Fruit fly (Drosophila melanogaster) whole organism, embryonic: ENCODE data around the gene P58IPK.

Experiments used
- Aef1 ChIP-seq: fragments of 200-800 bp; sonication (Bioruptor generic); IDR thresholded peaks from 3 replicates; pipeline ENCODE4 v1.3.6; 2022; ENCODE audit warnings: missing biosample characterization, missing genetic modification characterization
- B-H1 ChIP-seq: fragments of 200-800 bp; sonication (Bioruptor generic); IDR thresholded peaks from 3 replicates; pipeline ENCODE4 v1.3.6; 2022; ENCODE audit warnings: missing biosample characterization, missing genetic modification characterization
- BtbVII ChIP-seq: fragments of 200-800 bp; sonication (Bioruptor generic); optimal IDR thresholded peaks from 3 replicates; lab custom pipeline; 2017; ENCODE audit warnings: missing biosample characterization, mild to moderate bottlenecking, missing genetic modification characterization
- CG11085 ChIP-seq: fragments of 200-800 bp; sonication (Bioruptor generic); IDR thresholded peaks from 2 replicates; pipeline ENCODE4 v1.3.6; 2022; ENCODE audit warnings: missing biosample characterization, missing genetic modification characterization
- CG12219 ChIP-seq: fragments of 200-800 bp; sonication (Bioruptor generic); optimal IDR thresholded peaks from 3 replicates; lab custom pipeline; 2018; ENCODE audit warnings: missing biosample characterization, mild to moderate bottlenecking, missing genetic modification characterization
- CG13287 ChIP-seq: fragments of 200-800 bp; sonication (Bioruptor generic); IDR thresholded peaks from 2 replicates; pipeline ENCODE4 v1.3.6; 2022; ENCODE audit warnings: missing biosample characterization, missing genetic modification characterization; ENCODE audit not compliant: partially characterized antibody
- CG14710 ChIP-seq: fragments of 200-800 bp; sonication (Bioruptor generic); optimal IDR thresholded peaks from 3 replicates; lab custom pipeline; 2019; ENCODE audit warnings: missing biosample characterization, mild to moderate bottlenecking, missing genetic modification characterization, moderate library complexity
- CG17186 ChIP-seq: fragments of 200-800 bp; sonication (Bioruptor generic); optimal IDR thresholded peaks from 3 replicates; lab custom pipeline; 2017; ENCODE audit warnings: missing biosample characterization, missing genetic modification reagents, missing genetic modification characterization
- CG17612 ChIP-seq: fragments of 200-800 bp; sonication (Bioruptor generic); IDR thresholded peaks from 2 replicates; pipeline ENCODE4 v1.3.6; 2022; ENCODE audit warnings: missing biosample characterization, missing genetic modification characterization
- CG18764 ChIP-seq: fragments of 200-800 bp; sonication (Bioruptor generic); optimal IDR thresholded peaks from 3 replicates; lab custom pipeline; 2016; ENCODE audit warnings: missing biosample characterization, missing genetic modification characterization
- CG2199 ChIP-seq: fragments of 200-800 bp; sonication (Bioruptor generic); IDR thresholded peaks from 3 replicates; pipeline ENCODE4 v1.3.6; 2022; ENCODE audit warnings: missing biosample characterization, missing genetic modification characterization
- CG3065 ChIP-seq: fragments of 200-800 bp; sonication (Bioruptor generic); optimal IDR thresholded peaks from 2 replicates; lab custom pipeline; 2016; ENCODE audit warnings: missing biosample characterization, missing genetic modification characterization
- CG34422 ChIP-seq: fragments of 200-800 bp; sonication (Bioruptor generic); IDR thresholded peaks from 3 replicates; pipeline ENCODE4 v1.3.6; 2022; ENCODE audit warnings: missing biosample characterization, missing genetic modification characterization
- CG4282 ChIP-seq: fragments of 200-800 bp; sonication (Bioruptor generic); optimal IDR thresholded peaks from 2 replicates; lab custom pipeline; 2016; ENCODE audit warnings: missing biosample characterization, missing genetic modification characterization
- CG4424 ChIP-seq: fragments of 200-800 bp; sonication (Bioruptor generic); optimal IDR thresholded peaks from 3 replicates; lab custom pipeline; 2016; ENCODE audit warnings: missing biosample characterization, missing genetic modification characterization
- CG4730 ChIP-seq: fragments of 200-800 bp; sonication (Bioruptor generic); IDR thresholded peaks from 2 replicates; pipeline ENCODE4 v1.3.6; 2022; ENCODE audit warnings: missing biosample characterization, missing genetic modification characterization
- CG8089 ChIP-seq: fragments of 200-800 bp; sonication (Bioruptor generic); optimal IDR thresholded peaks from 3 replicates; lab custom pipeline; 2016; ENCODE audit warnings: missing biosample characterization, missing genetic modification characterization
- CrebB ChIP-seq: fragments of 200-800 bp; sonication (Bioruptor generic); optimal IDR thresholded peaks from 3 replicates; lab custom pipeline; 2018; ENCODE audit warnings: missing biosample characterization, mild to moderate bottlenecking, missing genetic modification characterization
- Doc2 ChIP-seq: fragments of 200-800 bp; sonication (Bioruptor generic); IDR thresholded peaks from 2 replicates; pipeline ENCODE4 v1.3.6; 2022; ENCODE audit warnings: missing biosample characterization, missing genetic modification characterization
- Dp ChIP-seq: fragments of 200-800 bp; sonication (Bioruptor generic); optimal IDR thresholded peaks from 2 replicates; lab custom pipeline; 2018; ENCODE audit warnings: missing biosample characterization, mild to moderate bottlenecking, missing genetic modification characterization, moderate library complexity
- Hand ChIP-seq: fragments of 200-800 bp; sonication (Bioruptor generic); optimal IDR thresholded peaks from 2 replicates; lab custom pipeline; 2017; ENCODE audit warnings: mild to moderate bottlenecking, missing biosample characterization, missing genetic modification reagents, missing genetic modification characterization
- Jarid2 ChIP-seq: fragments of 200-800 bp; sonication (Bioruptor generic); optimal IDR thresholded peaks from 3 replicates; lab custom pipeline; 2017; ENCODE audit warnings: mild to moderate bottlenecking, missing biosample characterization, missing genetic modification reagents, missing genetic modification characterization
- NfI ChIP-seq: fragments of 200-800 bp; sonication (Bioruptor generic); optimal IDR thresholded peaks from 3 replicates; lab custom pipeline; 2018; ENCODE audit warnings: missing biosample characterization, mild to moderate bottlenecking, missing genetic modification characterization, moderate library complexity
- Sox100B ChIP-seq: fragments of 200-800 bp; sonication (Bioruptor generic); optimal IDR thresholded peaks from 3 replicates; lab custom pipeline; 2018; ENCODE audit warnings: missing biosample characterization, mild to moderate bottlenecking, missing genetic modification characterization
- Taf1 ChIP-seq: fragments of 200-800 bp; sonication (Bioruptor generic); IDR thresholded peaks from 2 replicates; pipeline ENCODE4 v1.3.6; 2022; ENCODE audit warnings: missing biosample characterization, missing genetic modification characterization
- Xbp1 ChIP-seq: fragments of 200-800 bp; sonication (Bioruptor generic); optimal IDR thresholded peaks from 3 replicates; lab custom pipeline; 2016; ENCODE audit warnings: missing biosample characterization, mild to moderate bottlenecking, missing genetic modification characterization
- ab ChIP-seq: fragments of 200-800 bp; sonication (Bioruptor generic); optimal IDR thresholded peaks from 2 replicates; lab custom pipeline; 2016; ENCODE audit warnings: missing biosample characterization, missing genetic modification characterization
- caup ChIP-seq: fragments of 200-800 bp; sonication (Bioruptor generic); optimal IDR thresholded peaks from 3 replicates; lab custom pipeline; 2017; ENCODE audit warnings: missing biosample characterization, mild to moderate bottlenecking, missing genetic modification characterization, moderate library complexity; ENCODE audit not compliant: severe bottlenecking
- crc ChIP-seq: fragments of 200-800 bp; sonication (Bioruptor generic); optimal IDR thresholded peaks from 2 replicates; lab custom pipeline; 2016; ENCODE audit warnings: missing biosample characterization, missing genetic modification characterization
- eve ChIP-seq, 2 experiments: fragments of >200 bp; optimal IDR thresholded peaks; 2 replicates each; lab custom pipeline; 2017; ENCODE audit warnings: missing biosample characterization in 2 of 2, missing genetic modification characterization in 2 of 2
- ewg ChIP-seq: fragments of 200-800 bp; sonication (Bioruptor generic); optimal IDR thresholded peaks from 3 replicates; lab custom pipeline; 2017; ENCODE audit warnings: mild to moderate bottlenecking, missing biosample characterization, missing genetic modification reagents, missing genetic modification characterization
- exex ChIP-seq: fragments of 200-800 bp; sonication (Bioruptor generic); optimal IDR thresholded peaks from 4 replicates; lab custom pipeline; 2018; ENCODE audit warnings: missing biosample characterization, mild to moderate bottlenecking, missing genetic modification characterization, moderate library complexity
- fu2 ChIP-seq: fragments of 200-800 bp; sonication (Bioruptor generic); optimal IDR thresholded peaks from 2 replicates; lab custom pipeline; 2016; ENCODE audit warnings: missing biosample characterization, missing genetic modification characterization
- gsb ChIP-seq: fragments of 200-800 bp; sonication (Bioruptor generic); IDR thresholded peaks from 2 replicates; pipeline ENCODE4 v1.3.6; 2022; ENCODE audit warnings: missing biosample characterization, missing genetic modification characterization
- ind ChIP-seq: fragments of 200-800 bp; sonication (Bioruptor generic); optimal IDR thresholded peaks from 3 replicates; lab custom pipeline; 2016; ENCODE audit warnings: missing biosample characterization, missing genetic modification characterization
- jumu ChIP-seq: fragments of 200-800 bp; sonication (Bioruptor generic); optimal IDR thresholded peaks from 3 replicates; lab custom pipeline; 2016; ENCODE audit warnings: missing biosample characterization, missing genetic modification characterization
- lmd ChIP-seq: fragments of 200-800 bp; sonication (Bioruptor generic); IDR thresholded peaks from 2 replicates; pipeline ENCODE4 v1.3.6; 2022; ENCODE audit warnings: missing biosample characterization, missing genetic modification characterization
- org-1 ChIP-seq: fragments of 200-800 bp; sonication (Bioruptor generic); optimal IDR thresholded peaks from 2 replicates; lab custom pipeline; 2017; ENCODE audit warnings: missing biosample characterization, missing genetic modification characterization
- otp ChIP-seq: fragments of 200-800 bp; sonication (Bioruptor generic); IDR thresholded peaks from 3 replicates; pipeline ENCODE4, ENCODE4 v1.3.6; 2022; ENCODE audit warnings: missing biosample characterization, missing genetic modification characterization
- pfk ChIP-seq: fragments of 200-800 bp; sonication (Bioruptor generic); optimal IDR thresholded peaks from 2 replicates; lab custom pipeline; 2018; ENCODE audit warnings: missing biosample characterization, mild to moderate bottlenecking, missing genetic modification characterization, moderate library complexity
- run ChIP-seq: fragments of 200-800 bp; sonication (Bioruptor generic); optimal IDR thresholded peaks from 3 replicates; lab custom pipeline; 2018; ENCODE audit warnings: missing biosample characterization, mild to moderate bottlenecking, missing genetic modification characterization
- sens-2 ChIP-seq: fragments of 200-800 bp; sonication (Bioruptor generic); IDR thresholded peaks from 2 replicates; pipeline ENCODE4 v1.3.6; 2022; ENCODE audit warnings: missing biosample characterization, missing genetic modification characterization
- sisA ChIP-seq: fragments of 200-800 bp; sonication (Bioruptor generic); IDR thresholded peaks from 2 replicates; pipeline ENCODE4 v1.3.6; 2022; ENCODE audit warnings: missing biosample characterization, missing genetic modification characterization
- sr ChIP-seq: fragments of 200-800 bp; sonication (Bioruptor generic); IDR thresholded peaks from 3 replicates; pipeline ENCODE4 v1.3.6; 2022; ENCODE audit warnings: missing biosample characterization, missing genetic modification characterization
- sug ChIP-seq: fragments of 200-800 bp; optimal IDR thresholded peaks from 2 replicates; lab custom pipeline; 2019; ENCODE audit warnings: missing biosample characterization, mild to moderate bottlenecking, missing genetic modification characterization, moderate library complexity
- tap ChIP-seq: fragments of 200-800 bp; optimal IDR thresholded peaks from 3 replicates; lab custom pipeline; 2019; ENCODE audit warnings: missing biosample characterization, mild to moderate bottlenecking, missing genetic modification characterization, moderate library complexity
- tna ChIP-seq: fragments of 200-800 bp; sonication (Bioruptor generic); IDR thresholded peaks from 2 replicates; pipeline ENCODE4 v1.3.6; 2022; ENCODE audit warnings: missing biosample characterization, missing genetic modification characterization; ENCODE audit not compliant: partially characterized antibody
- twi ChIP-seq: fragments of 200-800 bp; optimal IDR thresholded peaks from 2 replicates; lab custom pipeline; 2019; ENCODE audit warnings: missing biosample characterization, mild to moderate bottlenecking, missing genetic modification characterization, moderate library complexity
- vfl ChIP-seq: fragments of 200-800 bp; sonication (Bioruptor generic); optimal IDR thresholded peaks from 2 replicates; lab custom pipeline; 2016; ENCODE audit warnings: missing biosample characterization, missing genetic modification characterization
- zfh1 ChIP-seq: fragments of 200-800 bp; sonication (Bioruptor generic); IDR thresholded peaks from 3 replicates; pipeline ENCODE4 v1.3.6; 2022; ENCODE audit warnings: missing biosample characterization, missing genetic modification characterization

The P58IPK gene

DNA sequence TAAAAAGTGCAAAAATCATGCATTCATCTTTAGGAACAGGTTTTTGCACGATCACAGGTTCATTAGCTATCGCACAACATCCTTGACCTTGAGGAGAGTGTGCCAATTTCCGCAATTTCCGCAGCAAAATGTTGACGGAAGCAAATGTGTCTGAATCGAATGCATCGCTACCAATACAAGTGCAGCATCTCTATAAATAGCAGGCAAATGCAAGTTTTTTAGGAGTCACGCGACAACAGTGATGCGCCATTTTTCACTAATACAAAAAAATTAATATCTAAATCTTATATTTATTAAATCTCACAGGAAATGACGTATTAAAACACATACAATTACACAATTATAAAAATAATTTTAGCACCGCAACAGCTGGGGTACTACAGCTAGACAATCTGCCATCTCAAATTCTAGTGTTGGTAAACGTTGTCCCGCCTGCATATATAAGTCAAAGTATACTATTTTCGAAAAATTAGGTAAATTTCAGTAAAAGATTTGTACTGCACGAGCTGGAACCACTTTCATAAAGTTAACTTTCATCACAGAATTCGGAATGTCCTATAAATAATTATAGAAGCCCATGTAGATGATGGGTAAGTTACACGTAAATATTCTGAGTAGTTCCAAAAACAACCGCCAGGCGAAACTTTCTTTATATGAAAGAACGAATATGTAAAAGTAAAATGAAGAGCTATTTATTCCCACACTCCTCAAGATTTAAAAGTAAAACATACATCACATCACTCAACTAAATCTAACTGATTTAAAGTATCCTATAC is 12.7 kb upstream of the P58IPK start, which contains the start of gene CG9399 (continued):
- peak; percentile 94 for TF ChIP-seq CrebB (tag; lab: Kevin White, UChicago)
- TF ChIP-seq CG2199 (GFP tag; lab: Robert Waterston, UW), result peak; percentile 96
- TF ChIP-seq CG18764, result peak; percentile 93
- TF ChIP-seq ab (GFP tag; lab: Kevin White, UChicago), result peak; percentile 92
- peak; percentile 96 for TF ChIP-seq CG17612 (GFP tag; lab: Robert Waterston, UW)
- TF ChIP-seq tna (GFP tag; lab: Robert Waterston, UW), result no peak
- peak; percentile 85 for TF ChIP-seq Doc2 (GFP tag; lab: Robert Waterston, UW)
- peak; percentile 86 for TF ChIP-seq crc (GFP tag; lab: Kevin White, UChicago)
- TF ChIP-seq CG8089, result peak; percentile 88
- TF ChIP-seq twi (tag; lab: Kevin White, UChicago), result peak; percentile 92
- TF ChIP-seq CG13287 (GFP tag; lab: Robert Waterston, UW), result peak; percentile 27; the same call in 1 of the 2 replicates
- peak; percentile 93 for TF ChIP-seq BtbVII (GFP tag; lab: Kevin White, UChicago)
- TF ChIP-seq tap (tag; lab: Kevin White, UChicago), result peak; percentile 93
- TF ChIP-seq sug (tag; lab: Kevin White, UChicago), result peak; percentile 93
- TF ChIP-seq ind (GFP tag; lab: Kevin White, UChicago), result peak; percentile 97
- TF ChIP-seq Taf1 (GFP tag; lab: Robert Waterston, UW), result peak; percentile 91
- no peak for TF ChIP-seq eve (GFP tag; optimal IDR thresholded peaks at IDR 0.05; lab: Kevin White, UChicago)
- TF ChIP-seq Xbp1 (GFP tag; lab: Kevin White, UChicago), result peak; percentile 99
- TF ChIP-seq run (tag; lab: Kevin White, UChicago), result peak; percentile 94
- peak; percentile 95 for TF ChIP-seq CG11085 (GFP tag; lab: Robert Waterston, UW)
- peak; percentile 92; the same call in 2 of the 3 replicates for TF ChIP-seq sr (GFP tag; lab: Robert Waterston, UW)
- TF ChIP-seq CG4424 (GFP tag; lab: Kevin White, UChicago), result peak; percentile 97
- TF ChIP-seq CG34422 (GFP tag; lab: Robert Waterston, UW), result peak; percentile 98
- peak; percentile 57 for TF ChIP-seq pfk (GFP tag; lab: Kevin White, UChicago)
- peak; percentile 90 for TF ChIP-seq CG12219
- TF ChIP-seq Hand (GFP tag; lab: Kevin White, UChicago), result peak; percentile 76
- peak; percentile 87 for TF ChIP-seq CG4282 (GFP tag; lab: Kevin White, UChicago)
- TF ChIP-seq B-H1 (GFP tag; lab: Robert Waterston, UW), result peak; percentile 98
- TF ChIP-seq CG17186 (GFP tag; lab: Kevin White, UChicago), result peak; percentile 86
- peak; percentile 97 for TF ChIP-seq sens-2
- peak; percentile 97 for TF ChIP-seq CG4730 (GFP tag; lab: Robert Waterston, UW)
- peak; percentile 98 for TF ChIP-seq Aef1 (GFP tag; lab: Robert Waterston, UW)
- peak; percentile 91 for TF ChIP-seq jumu (GFP tag; lab: Kevin White, UChicago)
- TF ChIP-seq exex (tag; lab: Kevin White, UChicago), result peak; percentile 74
- TF ChIP-seq CG3065 (GFP tag; lab: Kevin White, UChicago), result peak; percentile 94
- TF ChIP-seq otp (GFP tag; lab: Robert Waterston, UW), result peak; percentile 98
- TF ChIP-seq ewg, result peak; percentile 95
- peak; percentile 95 for TF ChIP-seq caup (GFP tag; lab: Kevin White, UChicago)
- peak; percentile 78 for TF ChIP-seq Jarid2 (GFP tag; lab: Kevin White, UChicago)
- TF ChIP-seq gsb (GFP tag; lab: Robert Waterston, UW), result peak; percentile 94
- TF ChIP-seq CG14710 (tag; lab: Kevin White, UChicago), result peak; percentile 97
- TF ChIP-seq Dp (GFP tag; lab: Kevin White, UChicago), result peak; percentile 42
- peak; percentile 94 for TF ChIP-seq vfl (GFP tag; lab: Kevin White, UChicago)
- TF ChIP-seq Sox100B (GFP tag; lab: Kevin White, UChicago), result peak; percentile 95
- peak; percentile 97 for TF ChIP-seq NfI (GFP tag; lab: Kevin White, UChicago)
- peak; percentile 92 for TF ChIP-seq fu2 (GFP tag; lab: Kevin White, UChicago)
- peak; percentile 97 for TF ChIP-seq lmd (GFP tag; lab: Robert Waterston, UW)
- TF ChIP-seq org-1, result peak; percentile 90
- peak; percentile 99 for TF ChIP-seq zfh1
- peak; percentile 98 for TF ChIP-seq sisA (GFP tag; lab: Robert Waterston, UW)
